1 fruit fly cellular context compared by ENCODE assay signal in genomic region chr3L:15199216-15200090, dm6.
TF ChIP-seq lines count a peak whose summit lies in the region.

No protein-coding gene starts in this region.

TF ChIP-seq in whole organism, embryonic, 481 proteins besides CTCF, POLR2A, EP300 and RAD21 (continued from another document):
- TF ChIP-seq CG6254 (GFP tag; optimal IDR thresholded peaks at IDR 0.05; lab: Kevin White, UChicago) = peak; percentile 11
